Worm (Caenorhabditis elegans): ENCODE data around the gene nhr-39.

ce11 chrV:9260411-9260810, 42.7 kb upstream of the nhr-39 start:
- TF ChIP-seq lin-13 (tag; optimal IDR thresholded peaks at IDR 0.05): no peak
- TF ChIP-seq snpc-4 (tag; optimal IDR thresholded peaks at IDR 0.05): no peak
- no peak for TF ChIP-seq ztf-11 (tag; optimal IDR thresholded peaks at IDR 0.05)
- no peak for TF ChIP-seq lsy-2 (tag; optimal IDR thresholded peaks at IDR 0.05)
- TF ChIP-seq M03D4.4 (tag; optimal IDR thresholded peaks at IDR 0.05): no peak
- TF ChIP-seq pha-4 (tag; optimal IDR thresholded peaks at IDR 0.05): no peak
- TF ChIP-seq elt-1 (tag; optimal IDR thresholded peaks at IDR 0.05; ENCODE audit: borderline replicate concordance, insufficient read depth): no peak
- TF ChIP-seq unc-62 (GFP tag; optimal IDR thresholded peaks at IDR 0.05): no peak
- TF ChIP-seq nhr-237 (tag; optimal IDR thresholded peaks at IDR 0.05): no peak
- no peak for TF ChIP-seq flh-1 (GFP tag; optimal IDR thresholded peaks at IDR 0.05)
- TF ChIP-seq blmp-1 (tag; optimal IDR thresholded peaks at IDR 0.05): no peak
- no peak for TF ChIP-seq ces-1 (GFP tag; optimal IDR thresholded peaks at IDR 0.05)

Data from whole organism, mixed stage, embryonic.